Worm (Caenorhabditis elegans) whole organism, L3 larva: ENCODE data around the gene F09E10.6.
A peak's percentile ranks its signal among the peaks of the same experiment; 100 is the strongest.

Experiments
- R02D3.7 ChIP-seq: fragments of 150-350 bp; optimal IDR thresholded peaks from 2 replicates; lab custom pipeline; 2014; ENCODE audit warnings: missing biosample characterization, missing genetic modification characterization
- ZK546.5 ChIP-seq: sonication (generic microtip); optimal IDR thresholded peaks from 2 replicates; lab custom pipeline; 2017; ENCODE audit warnings: missing biosample characterization, missing genetic modification characterization
- aly-2 ChIP-seq: fragments of 150-350 bp; optimal IDR thresholded peaks from 2 replicates; lab custom pipeline; 2014; ENCODE audit warnings: missing biosample characterization, missing genetic modification characterization
- ama-1 ChIP-seq: fragments of 150-350 bp; optimal IDR thresholded peaks from 2 replicates; lab custom pipeline; 2018
- ceh-16 ChIP-seq: sonication (generic microtip); optimal IDR thresholded peaks from 2 replicates; lab custom pipeline; 2017; ENCODE audit warnings: missing biosample characterization, missing genetic modification characterization
- ceh-28 ChIP-seq: fragments of 150-350 bp; optimal IDR thresholded peaks from 2 replicates; lab custom pipeline; 2014; ENCODE audit warnings: missing biosample characterization, missing genetic modification reagents, missing genetic modification characterization
- ceh-82 ChIP-seq: fragments of 150-350 bp; optimal IDR thresholded peaks from 2 replicates; lab custom pipeline; 2014; ENCODE audit warnings: missing biosample characterization, missing genetic modification characterization
- ceh-9 ChIP-seq: sonication (generic microtip); optimal IDR thresholded peaks from 2 replicates; lab custom pipeline; 2018; ENCODE audit warnings: missing biosample characterization, missing genetic modification characterization
- egl-27 ChIP-seq: sonication (generic microtip); optimal IDR thresholded peaks from 4 replicates; lab custom pipeline; 2017; ENCODE audit warnings: missing biosample characterization, missing genetic modification reagents, missing genetic modification characterization
- egl-5 ChIP-seq: fragments of 150-350 bp; optimal IDR thresholded peaks from 2 replicates; lab custom pipeline; 2017; ENCODE audit warnings: missing biosample characterization, missing genetic modification reagents, missing genetic modification characterization, inconsistent platforms
- elt-1 ChIP-seq: fragments of 150-350 bp; optimal IDR thresholded peaks from 2 replicates; lab custom pipeline; 2014; ENCODE audit warnings: missing biosample characterization, missing genetic modification characterization
- elt-2 ChIP-seq: sonication (generic microtip); optimal IDR thresholded peaks from 2 replicates; lab custom pipeline; 2016; ENCODE audit warnings: missing genetic modification reagents, mild to moderate bottlenecking, missing genetic modification characterization, missing compliant biosample characterization
- elt-3 ChIP-seq, 3 experiments: fragments of 150-350 bp in 1 of 3; sonication (generic microtip) in 2 of 3; optimal IDR thresholded peaks; 2 replicates in 2 of 3; 4 replicates in 1 of 3; lab custom pipeline; 2014 to 2017; ENCODE audit warnings: missing biosample characterization in 3 of 3, missing genetic modification characterization in 3 of 3
- eor-1 ChIP-seq, 2 experiments: fragments of 150-350 bp; optimal IDR thresholded peaks; 2 replicates each; lab custom pipeline; 2014 to 2018; ENCODE audit warnings: missing biosample characterization in 2 of 2, missing genetic modification characterization in 2 of 2
- fkh-10 ChIP-seq: sonication (generic microtip); optimal IDR thresholded peaks from 2 replicates; lab custom pipeline; 2017; ENCODE audit warnings: missing biosample characterization, missing genetic modification reagents, missing genetic modification characterization
- fkh-2 ChIP-seq: fragments of 150-350 bp; optimal IDR thresholded peaks from 2 replicates; lab custom pipeline; 2014; ENCODE audit warnings: missing biosample characterization, missing genetic modification reagents, missing genetic modification characterization
- fos-1 ChIP-seq: fragments of 150-350 bp; optimal IDR thresholded peaks from 2 replicates; lab custom pipeline; 2014; ENCODE audit warnings: missing biosample characterization, missing genetic modification characterization
- hmg-11 ChIP-seq: sonication (generic microtip); optimal IDR thresholded peaks from 2 replicates; lab custom pipeline; 2016; ENCODE audit warnings: missing genetic modification characterization, missing compliant biosample characterization
- jun-1 ChIP-seq: fragments of 150-350 bp; optimal IDR thresholded peaks from 2 replicates; lab custom pipeline; 2014; ENCODE audit warnings: missing biosample characterization, missing genetic modification reagents, missing genetic modification characterization
- lin-15B ChIP-seq: fragments of 150-350 bp; optimal IDR thresholded peaks from 2 replicates; lab custom pipeline; 2014; ENCODE audit warnings: missing biosample characterization, missing genetic modification characterization
- lin-39 ChIP-seq: fragments of 150-350 bp; optimal IDR thresholded peaks from 2 replicates; lab custom pipeline; 2018; ENCODE audit warnings: missing biosample characterization, missing genetic modification reagents, missing genetic modification characterization
- lsy-12 ChIP-seq: sonication (generic microtip); optimal IDR thresholded peaks from 2 replicates; lab custom pipeline; 2016; ENCODE audit warnings: mild to moderate bottlenecking, missing genetic modification characterization, missing compliant biosample characterization
- mdl-1 ChIP-seq: fragments of 150-350 bp; optimal IDR thresholded peaks from 2 replicates; lab custom pipeline; 2014; ENCODE audit warnings: missing biosample characterization, missing genetic modification characterization
- mml-1 ChIP-seq: fragments of 150-350 bp; sonication (generic microtip); optimal IDR thresholded peaks from 3 replicates; lab custom pipeline; 2014; ENCODE audit warnings: missing biosample characterization, missing genetic modification characterization
- nfya-1 ChIP-seq: sonication (generic microtip); optimal IDR thresholded peaks from 2 replicates; lab custom pipeline; 2017; ENCODE audit warnings: missing genetic modification characterization, mild to moderate bottlenecking, missing compliant biosample characterization, antibody characterized with exemption, moderate library complexity; ENCODE audit not compliant: insufficient read depth
- nhr-11 ChIP-seq: fragments of 150-350 bp; optimal IDR thresholded peaks from 2 replicates; lab custom pipeline; 2014; ENCODE audit warnings: missing biosample characterization, missing genetic modification characterization
- nhr-12 ChIP-seq: fragments of 150-350 bp; optimal IDR thresholded peaks from 2 replicates; lab custom pipeline; 2014; ENCODE audit warnings: missing biosample characterization, missing genetic modification characterization
- nhr-23 ChIP-seq: fragments of 150-350 bp; optimal IDR thresholded peaks from 2 replicates; lab custom pipeline; 2014; ENCODE audit warnings: missing biosample characterization, missing genetic modification reagents, missing genetic modification characterization
- nhr-237 ChIP-seq: fragments of 150-350 bp; optimal IDR thresholded peaks from 2 replicates; lab custom pipeline; 2014; ENCODE audit warnings: missing biosample characterization, missing genetic modification characterization
- nhr-25 ChIP-seq: sonication (generic microtip); optimal IDR thresholded peaks from 2 replicates; lab custom pipeline; 2017; ENCODE audit warnings: missing biosample characterization, missing genetic modification characterization
- nhr-28 ChIP-seq: fragments of 150-350 bp; optimal IDR thresholded peaks from 2 replicates; lab custom pipeline; 2014; ENCODE audit warnings: missing biosample characterization, missing genetic modification characterization
- nhr-43 ChIP-seq: sonication (generic microtip); optimal IDR thresholded peaks from 2 replicates; lab custom pipeline; 2016; ENCODE audit warnings: mild to moderate bottlenecking, missing genetic modification characterization, missing compliant biosample characterization; ENCODE audit not compliant: poor library complexity, severe bottlenecking
- nhr-67 ChIP-seq: fragments of 150-350 bp; optimal IDR thresholded peaks from 2 replicates; lab custom pipeline; 2014; ENCODE audit warnings: missing biosample characterization, missing genetic modification characterization
- nhr-76 ChIP-seq: fragments of 150-350 bp; sonication (generic microtip); optimal IDR thresholded peaks from 5 replicates; lab custom pipeline; 2014; ENCODE audit warnings: missing biosample characterization, missing genetic modification characterization
- nhr-77 ChIP-seq: fragments of 150-350 bp; optimal IDR thresholded peaks from 2 replicates; lab custom pipeline; 2014; ENCODE audit warnings: missing biosample characterization, missing genetic modification characterization
- pha-4 ChIP-seq: fragments of 150-350 bp; optimal IDR thresholded peaks from 2 replicates; lab custom pipeline; 2014; ENCODE audit warnings: missing biosample characterization, missing genetic modification reagents, missing genetic modification characterization
- pqm-1 ChIP-seq: fragments of 150-350 bp; optimal IDR thresholded peaks from 2 replicates; lab custom pipeline; 2017; ENCODE audit warnings: missing biosample characterization, missing genetic modification characterization, inconsistent platforms
- sea-2 ChIP-seq: fragments of 150-350 bp; sonication (generic microtip); optimal IDR thresholded peaks from 4 replicates; lab custom pipeline; 2014; ENCODE audit warnings: missing biosample characterization, missing genetic modification reagents, missing genetic modification characterization
- skn-1 ChIP-seq: fragments of 150-350 bp; optimal IDR thresholded peaks from 2 replicates; lab custom pipeline; 2014; ENCODE audit warnings: missing biosample characterization, missing genetic modification characterization
- snpc-4 ChIP-seq: fragments of 150-350 bp; optimal IDR thresholded peaks from 2 replicates; lab custom pipeline; 2014; ENCODE audit warnings: missing biosample characterization, missing genetic modification characterization
- tbx-2 ChIP-seq: sonication (generic microtip); optimal IDR thresholded peaks from 2 replicates; lab custom pipeline; 2016; ENCODE audit warnings: mild to moderate bottlenecking, missing genetic modification characterization, missing compliant biosample characterization
- unc-39 ChIP-seq: sonication (generic microtip); optimal IDR thresholded peaks from 4 replicates; lab custom pipeline; 2017; ENCODE audit warnings: missing biosample characterization, missing genetic modification characterization
- unc-62 ChIP-seq: fragments of 150-350 bp; sonication (generic microtip); optimal IDR thresholded peaks from 4 replicates; lab custom pipeline; 2014; ENCODE audit warnings: missing biosample characterization, missing genetic modification reagents, missing genetic modification characterization
- zag-1 ChIP-seq: fragments of 150-350 bp; optimal IDR thresholded peaks from 2 replicates; lab custom pipeline; 2014; ENCODE audit warnings: missing biosample characterization, missing genetic modification characterization
- ztf-11 ChIP-seq: fragments of 150-350 bp; optimal IDR thresholded peaks from 2 replicates; lab custom pipeline; 2014; ENCODE audit warnings: missing biosample characterization, missing genetic modification characterization
- ztf-4 ChIP-seq: fragments of 150-350 bp; optimal IDR thresholded peaks from 2 replicates; lab custom pipeline; 2014; ENCODE audit warnings: missing biosample characterization, missing genetic modification characterization

Gene F09E10.6

ce11 chrX:1456350-1457080 lies 41.0 kb downstream of the F09E10.6 start:
- peak; percentile 21 for TF ChIP-seq nhr-23
- peak; percentile 86 for TF ChIP-seq egl-5 (tag; lab: Kevin White, UChicago)
- TF ChIP-seq skn-1 (tag; lab: Kevin White, UChicago): peak; percentile 91
- peak; percentile 45 for TF ChIP-seq elt-2
- TF ChIP-seq nhr-43 (tag; lab: Kevin White, UChicago): peak; percentile 17
- TF ChIP-seq egl-27 (tag; lab: Kevin White, UChicago): peak; percentile 42
- TF ChIP-seq pha-4: peak; percentile 99
- TF ChIP-seq nhr-25 (tag; lab: Kevin White, UChicago): peak; percentile 57
- TF ChIP-seq nhr-76: no peak
- TF ChIP-seq unc-39 (tag; lab: Kevin White, UChicago): no peak
- TF ChIP-seq pqm-1 (tag; lab: Kevin White, UChicago): peak; percentile 57
- TF ChIP-seq ztf-11 (tag; lab: Kevin White, UChicago): no peak
- TF ChIP-seq fkh-2 (tag; lab: Kevin White, UChicago): no peak
- TF ChIP-seq lsy-12 (tag; lab: Kevin White, UChicago): no peak
- peak; percentile 39 for TF ChIP-seq nfya-1 (tag; lab: Kevin White, UChicago)
- TF ChIP-seq aly-2 (tag; lab: Kevin White, UChicago): no peak
- peak; percentile 9 for TF ChIP-seq ceh-28 (tag; lab: Kevin White, UChicago)

DNA sequence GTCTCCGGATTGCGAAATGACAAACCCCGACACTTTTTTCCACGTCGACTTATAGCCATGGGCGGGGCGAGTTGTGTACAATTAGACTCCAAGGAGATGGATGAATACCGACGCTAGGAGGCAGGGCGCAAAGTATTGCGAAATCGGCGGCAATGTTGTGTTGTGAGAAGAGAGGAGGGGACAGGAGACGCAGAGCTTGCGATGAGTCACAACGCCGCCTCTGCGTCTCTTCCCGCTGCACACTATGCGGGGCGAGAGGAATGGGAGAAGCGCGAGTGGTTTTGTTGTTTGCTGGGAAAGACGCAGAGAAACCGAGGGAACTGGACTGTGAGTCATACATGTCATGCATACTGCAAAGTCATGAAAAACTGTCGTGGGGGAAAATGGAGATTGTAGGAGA lies 43.1 kb downstream of the F09E10.6 start:
- TF ChIP-seq nhr-23 (peak; percentile 93), fkh-10 (peak; percentile 44), skn-1 (tag; lab: Kevin White, UChicago) (peak; percentile 83), fkh-2 (tag; lab: Kevin White, UChicago) (peak; percentile 27), unc-39 (tag; lab: Kevin White, UChicago) (peak; percentile 16), mdl-1 (tag; lab: Kevin White, UChicago) (peak; percentile 76), nfya-1 (tag; lab: Kevin White, UChicago) (peak; percentile 88), mml-1 (tag; lab: Kevin White, UChicago) (no peak), ztf-4 (no peak), elt-3 (tag; optimal IDR thresholded peaks at IDR 0.05; lab: Kevin White, UChicago) (peak in 2 of 3 experiments; percentile 44 to 77), zag-1 (no peak), ZK546.5 (tag; lab: Kevin White, UChicago) (no peak), sea-2 (GFP tag; lab: Kevin White, UChicago) (peak; percentile 86), tbx-2 (tag; lab: Kevin White, UChicago) (peak; percentile 84), ztf-11 (tag; lab: Kevin White, UChicago) (no peak), ceh-16 (tag; lab: Kevin White, UChicago) (no peak), hmg-11 (tag; lab: Kevin White, UChicago) (peak; percentile 94), nhr-12 (tag; lab: Kevin White, UChicago) (no peak), pha-4 (peak; percentile 94), snpc-4 (peak; percentile 79), nhr-77 (tag; lab: Kevin White, UChicago) (peak; percentile 25), R02D3.7 (tag; lab: Kevin White, UChicago) (peak; percentile 57), nhr-28 (tag; lab: Kevin White, UChicago) (no peak), fos-1 (tag; lab: Kevin White, UChicago) (peak; percentile 100), ceh-28 (tag; lab: Kevin White, UChicago) (peak; percentile 82), pqm-1 (tag; lab: Kevin White, UChicago) (peak; percentile 55), elt-2 (peak; percentile 83), aly-2 (tag; lab: Kevin White, UChicago) (no peak), ama-1 (lab: Kevin White, UChicago) (peak; percentile 77), jun-1 (tag; lab: Kevin White, UChicago) (peak; percentile 99), elt-1 (tag; lab: Kevin White, UChicago) (peak; percentile 6), eor-1 (tag; optimal IDR thresholded peaks at IDR 0.05; lab: Kevin White, UChicago) (no peak), ceh-9 (no peak), lin-15B (tag; lab: Kevin White, UChicago) (peak; percentile 48), egl-5 (tag; lab: Kevin White, UChicago) (peak; percentile 17), nhr-237 (no peak), nhr-67 (tag; lab: Kevin White, UChicago) (no peak), ceh-82 (tag; lab: Kevin White, UChicago) (peak; percentile 81), egl-27 (tag; lab: Kevin White, UChicago) (peak; percentile 90), lin-39 (peak; percentile 93), nhr-76 (no peak), nhr-11 (peak; percentile 84), unc-62 (GFP tag; lab: Kevin White, UChicago) (peak; percentile 64), lsy-12 (tag; lab: Kevin White, UChicago) (peak; percentile 90), nhr-25 (tag; lab: Kevin White, UChicago) (peak; percentile 98), nhr-43 (tag; lab: Kevin White, UChicago) (peak; percentile 74)
